Worm (Caenorhabditis elegans) whole organism, L2 larva: ENCODE measurements around the gene K12H6.10.

Experiments
- R02D3.7 ChIP-seq: fragments of 150-350 bp; optimal IDR thresholded peaks from 2 replicates; lab custom pipeline; 2014; ENCODE audit warnings: missing biosample characterization, missing genetic modification characterization
- ZK546.5 ChIP-seq: sonication (generic microtip); optimal IDR thresholded peaks from 2 replicates; lab custom pipeline; 2017; ENCODE audit warnings: missing biosample characterization, missing genetic modification characterization
- alr-1 ChIP-seq: fragments of 150-350 bp; optimal IDR thresholded peaks from 2 replicates; lab custom pipeline; 2014; ENCODE audit warnings: missing biosample characterization, missing genetic modification characterization
- blmp-1 ChIP-seq: sonication (generic microtip); optimal IDR thresholded peaks from 2 replicates; lab custom pipeline; 2017; ENCODE audit warnings: missing genetic modification characterization, mild to moderate bottlenecking, missing compliant biosample characterization, antibody characterized with exemption, moderate library complexity; ENCODE audit not compliant: insufficient read depth
- ceh-16 ChIP-seq: fragments of 150-350 bp; optimal IDR thresholded peaks from 2 replicates; lab custom pipeline; 2014; ENCODE audit warnings: missing biosample characterization, missing genetic modification characterization
- egl-27 ChIP-seq: sonication (generic microtip); optimal IDR thresholded peaks from 3 replicates; lab custom pipeline; 2017; ENCODE audit warnings: missing biosample characterization, missing genetic modification reagents, missing genetic modification characterization
- elt-1 ChIP-seq: fragments of 150-350 bp; optimal IDR thresholded peaks from 2 replicates; lab custom pipeline; 2014; ENCODE audit warnings: missing biosample characterization, missing genetic modification characterization
- fos-1 ChIP-seq: fragments of 150-350 bp; optimal IDR thresholded peaks from 2 replicates; lab custom pipeline; 2014; ENCODE audit warnings: missing biosample characterization, missing genetic modification characterization
- gmeb-1 ChIP-seq: fragments of 150-350 bp; optimal IDR thresholded peaks from 2 replicates; lab custom pipeline; 2014; ENCODE audit warnings: missing biosample characterization, missing genetic modification characterization
- lin-11 ChIP-seq: fragments of 150-350 bp; sonication (generic microtip); optimal IDR thresholded peaks from 2 replicates; lab custom pipeline; 2014; ENCODE audit warnings: missing biosample characterization, missing genetic modification characterization, inconsistent platforms, mixed read lengths
- lin-13 ChIP-seq: fragments of 150-350 bp; optimal IDR thresholded peaks from 2 replicates; lab custom pipeline; 2014; ENCODE audit warnings: missing biosample characterization, missing genetic modification reagents, missing genetic modification characterization
- lin-39 ChIP-seq: fragments of 150-350 bp; optimal IDR thresholded peaks from 2 replicates; lab custom pipeline; 2014; ENCODE audit warnings: missing biosample characterization, missing genetic modification reagents, missing genetic modification characterization
- mab-5 ChIP-seq: fragments of 150-350 bp; optimal IDR thresholded peaks from 2 replicates; lab custom pipeline; 2014; ENCODE audit warnings: missing biosample characterization, missing genetic modification characterization
- mbf-1 ChIP-seq: sonication (generic microtip); optimal IDR thresholded peaks from 2 replicates; lab custom pipeline; 2017; ENCODE audit warnings: missing biosample characterization, missing genetic modification characterization
- nhr-10 ChIP-seq: sonication (generic microtip); optimal IDR thresholded peaks from 2 replicates; lab custom pipeline; 2017; ENCODE audit warnings: missing biosample characterization, missing genetic modification characterization
- nhr-129 ChIP-seq: fragments of 150-350 bp; optimal IDR thresholded peaks from 2 replicates; lab custom pipeline; 2014; ENCODE audit warnings: missing biosample characterization, missing genetic modification characterization
- nhr-21 ChIP-seq: fragments of 150-350 bp; optimal IDR thresholded peaks from 2 replicates; lab custom pipeline; 2014; ENCODE audit warnings: missing biosample characterization, missing genetic modification characterization
- nhr-23 ChIP-seq: fragments of 150-350 bp; optimal IDR thresholded peaks from 2 replicates; lab custom pipeline; 2014; ENCODE audit warnings: missing biosample characterization, missing genetic modification reagents, missing genetic modification characterization
- nhr-237 ChIP-seq: fragments of 150-350 bp; optimal IDR thresholded peaks from 2 replicates; lab custom pipeline; 2014; ENCODE audit warnings: missing biosample characterization, missing genetic modification characterization
- nhr-25 ChIP-seq: fragments of 150-350 bp; sonication (generic microtip); optimal IDR thresholded peaks from 3 replicates; lab custom pipeline; 2014; ENCODE audit warnings: missing biosample characterization, missing genetic modification characterization
- skn-1 ChIP-seq: sonication (generic microtip); optimal IDR thresholded peaks from 2 replicates; lab custom pipeline; 2017; ENCODE audit warnings: missing biosample characterization, missing genetic modification characterization
- sma-9 ChIP-seq, 2 experiments: fragments of 150-350 bp in 1 of 2; sonication (generic microtip) in 1 of 2; optimal IDR thresholded peaks; 2 replicates each; lab custom pipeline; 2014 to 2016; ENCODE audit warnings: missing genetic modification characterization in 2 of 2, mild to moderate bottlenecking in 1 of 2, missing biosample characterization in 1 of 2, missing compliant biosample characterization in 1 of 2, missing genetic modification reagents in 1 of 2, moderate library complexity in 1 of 2
- unc-55 ChIP-seq: fragments of 150-350 bp; sonication (generic microtip); optimal IDR thresholded peaks from 3 replicates; lab custom pipeline; 2014; ENCODE audit warnings: missing biosample characterization, missing genetic modification reagents, missing genetic modification characterization
- unc-62 ChIP-seq: fragments of 150-350 bp; optimal IDR thresholded peaks from 2 replicates; lab custom pipeline; 2014; ENCODE audit warnings: missing biosample characterization, missing genetic modification reagents, missing genetic modification characterization
- zag-1 ChIP-seq: fragments of 150-350 bp; optimal IDR thresholded peaks from 2 replicates; lab custom pipeline; 2014; ENCODE audit warnings: missing biosample characterization, missing genetic modification characterization
- ztf-1 ChIP-seq: fragments of 200-800 bp; sonication (Bioruptor generic); conservative IDR thresholded peaks from 2 replicates; pipeline ENCODE4 v1.3.6; 2022; ENCODE audit warnings: missing genetic modification characterization, missing compliant biosample characterization

Gene K12H6.10

ce11 chrII:2856114-2856513 lies 33.4 kb downstream of the K12H6.10 start:
- TF ChIP-seq ceh-16 (tag; lab: Kevin White, UChicago): no peak
- TF ChIP-seq lin-11 (tag; lab: Kevin White, UChicago): no peak
- TF ChIP-seq fos-1 (tag; lab: Kevin White, UChicago): peak; percentile 7

DNA sequence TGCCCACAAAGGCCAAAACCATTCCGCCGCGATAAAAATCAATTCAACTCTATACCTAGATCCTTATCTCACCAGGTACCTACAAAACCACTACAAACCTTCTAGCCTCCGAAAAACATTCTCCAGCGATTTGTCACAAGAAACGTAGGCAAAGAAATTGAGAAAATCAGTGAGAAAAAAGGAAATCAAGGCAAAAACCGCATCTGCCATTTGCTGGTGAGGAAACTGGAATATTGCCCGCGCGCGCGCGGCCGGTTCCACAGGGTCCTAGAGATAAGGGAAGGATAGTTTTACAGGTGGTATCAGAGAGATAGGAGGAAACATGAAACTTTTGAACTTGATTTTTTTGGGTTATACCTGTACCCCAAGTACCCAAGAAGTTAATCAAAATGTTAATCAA lies 34.9 kb downstream of the K12H6.10 start:
- TF ChIP-seq nhr-21 (tag; lab: Kevin White, UChicago): peak; percentile 35
- no peak for TF ChIP-seq elt-1 (tag; lab: Kevin White, UChicago)
- TF ChIP-seq sma-9 (GFP tag; optimal IDR thresholded peaks at IDR 0.05; lab: Kevin White, UChicago): peak; percentile 8
- TF ChIP-seq sma-9 (tag; optimal IDR thresholded peaks at IDR 0.05; lab: Kevin White, UChicago): no peak
- peak; percentile 67 for TF ChIP-seq nhr-25 (tag; lab: Kevin White, UChicago)
- TF ChIP-seq nhr-23: no peak
- TF ChIP-seq blmp-1 (tag; lab: Kevin White, UChicago): peak; percentile 6
- TF ChIP-seq ceh-16 (tag; lab: Kevin White, UChicago): peak; percentile 53

- TF ChIP-seq unc-62 (GFP tag; lab: Kevin White, UChicago) (no peak), sma-9 (GFP tag; optimal IDR thresholded peaks at IDR 0.05; lab: Kevin White, UChicago) (peak; percentile 20), sma-9 (tag; optimal IDR thresholded peaks at IDR 0.05; lab: Kevin White, UChicago) (no peak)
- TF ChIP-seq, all 48 proteins: peak for 1
Observed at ce11 chrII:2858851-2859250, 36.2 kb downstream of the K12H6.10 start.

DNA sequence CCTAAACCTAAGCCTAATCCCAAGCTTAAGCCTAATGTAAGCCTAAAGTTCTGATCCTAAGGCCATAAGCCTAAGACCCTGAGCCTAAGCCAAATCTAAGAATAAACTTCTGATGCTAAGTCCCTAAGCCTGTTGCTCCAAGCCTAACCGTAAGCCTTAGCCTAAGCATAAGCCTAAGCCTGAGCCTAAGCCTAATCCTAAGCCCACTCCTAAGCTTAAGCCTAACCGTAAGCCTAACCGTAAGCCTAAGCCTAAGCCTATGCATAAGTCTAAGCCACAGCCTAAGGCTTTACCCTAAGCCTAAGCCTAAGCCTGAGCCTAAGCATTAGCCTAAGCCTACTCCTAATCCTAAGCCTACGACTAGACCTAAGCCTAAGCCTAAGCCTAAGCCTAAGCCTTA lies 36.6 kb downstream of the K12H6.10 start:
- TF ChIP-seq ZK546.5 (tag; lab: Kevin White, UChicago): no peak
- TF ChIP-seq R02D3.7 (tag; lab: Kevin White, UChicago): no peak
- no peak for TF ChIP-seq mab-5 (tag; lab: Kevin White, UChicago)
- no peak for TF ChIP-seq mbf-1 (tag; lab: Kevin White, UChicago)
- TF ChIP-seq, all 48 proteins: peak for 0

ce11 chrII:2859873-2860821 lies 37.5 kb downstream of the K12H6.10 start:
- TF ChIP-seq nhr-237 (tag; lab: Kevin White, UChicago) (no peak), nhr-129 (tag; lab: Kevin White, UChicago) (peak; percentile 2), nhr-21 (tag; lab: Kevin White, UChicago) (peak; percentile 16)
- TF ChIP-seq, all 48 proteins: peak for 2

DNA sequence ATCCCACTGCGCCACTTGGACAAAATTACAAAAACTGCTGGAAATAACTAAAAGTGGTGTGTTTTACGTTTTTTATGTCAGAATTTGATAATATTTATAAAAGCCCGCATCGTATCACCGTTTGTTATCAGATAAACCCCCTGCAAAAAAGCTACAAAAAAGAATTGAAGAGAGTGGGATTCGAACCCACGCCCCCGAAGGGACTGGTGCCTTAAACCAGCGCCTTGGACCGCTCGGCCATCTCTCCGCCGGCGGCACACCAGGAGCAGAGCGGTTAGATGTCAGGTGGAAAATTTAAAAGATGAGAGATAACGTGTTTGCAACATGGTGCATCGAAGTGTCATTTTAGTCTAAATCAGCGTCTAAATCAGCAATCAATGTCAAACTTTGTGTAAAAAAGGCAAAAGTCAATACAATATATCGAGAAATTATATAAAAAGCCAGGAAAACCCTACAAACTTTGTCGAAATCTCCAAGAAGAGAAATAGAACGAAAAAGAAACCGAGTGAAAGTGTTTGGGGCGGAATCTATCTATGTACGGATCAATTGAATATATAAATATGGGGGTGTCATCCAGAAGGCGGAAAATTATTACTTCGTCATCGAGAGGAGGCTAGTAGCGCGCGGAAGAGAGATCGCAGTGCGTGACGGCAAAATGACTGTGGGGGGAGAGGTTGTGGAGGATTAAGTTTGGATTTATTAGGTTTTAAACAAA lies 38.9 kb downstream of the K12H6.10 start:
- no peak for TF ChIP-seq lin-39 (tag; lab: Kevin White, UChicago)
- peak; percentile 18 for TF ChIP-seq gmeb-1 (tag; lab: Kevin White, UChicago)
- no peak for TF ChIP-seq egl-27 (tag; lab: Kevin White, UChicago)
- peak; percentile 19 for TF ChIP-seq nhr-129 (tag; lab: Kevin White, UChicago)
- TF ChIP-seq unc-55 (GFP tag; lab: Kevin White, UChicago): peak; percentile 11
- TF ChIP-seq lin-11 (tag; lab: Kevin White, UChicago): peak; percentile 13
- TF ChIP-seq, all 48 proteins: peak for 4

ce11 chrII:2862557-2863035 lies 39.9 kb downstream of the K12H6.10 start:
- no peak for TF ChIP-seq nhr-10
- no peak for TF ChIP-seq sma-9 (GFP tag; optimal IDR thresholded peaks at IDR 0.05; lab: Kevin White, UChicago)
- TF ChIP-seq sma-9 (tag; optimal IDR thresholded peaks at IDR 0.05; lab: Kevin White, UChicago): no peak
- TF ChIP-seq alr-1 (tag; lab: Kevin White, UChicago): no peak
- TF ChIP-seq lin-11 (tag; lab: Kevin White, UChicago): no peak
- no peak for TF ChIP-seq gmeb-1 (tag; lab: Kevin White, UChicago)
- no peak for TF ChIP-seq ztf-1 (GFP tag; lab: Robert Waterston, UW)
- no peak for TF ChIP-seq nhr-129 (tag; lab: Kevin White, UChicago)
- TF ChIP-seq lin-13 (GFP tag; lab: Kevin White, UChicago): no peak
- no peak for TF ChIP-seq skn-1 (tag; lab: Kevin White, UChicago)
- no peak for TF ChIP-seq zag-1 (tag; lab: Kevin White, UChicago)
- TF ChIP-seq, all 48 proteins: peak for 0
